Worm (Caenorhabditis elegans): ENCODE measurements around the gene rpc-1.

DNA sequence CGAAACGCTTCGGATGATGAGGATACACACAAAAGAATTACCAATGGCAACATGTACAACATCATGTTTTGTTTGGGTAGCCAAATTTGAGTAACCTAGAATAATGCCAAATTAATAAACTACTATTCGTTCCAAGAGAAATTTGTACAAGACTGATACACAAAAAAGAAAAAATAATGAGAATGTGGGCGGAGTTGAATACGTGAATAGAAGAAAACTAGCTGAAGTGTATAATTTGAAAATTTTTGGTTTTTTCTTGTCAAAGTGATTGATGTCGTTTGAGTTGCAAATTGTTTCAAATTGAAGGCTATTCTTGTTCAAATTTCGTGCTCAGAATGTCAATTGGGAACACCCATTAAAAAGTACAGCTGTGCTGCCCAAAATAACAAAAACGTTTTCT, 26.2 kb upstream of the rpc-1 start, which contains the start of gene R13A1.5:
- TF ChIP-seq lin-39 (tag; optimal IDR thresholded peaks at IDR 0.05) (no peak), ztf-11 (tag; optimal IDR thresholded peaks at IDR 0.05) (no peak), sea-2 (GFP tag; optimal IDR thresholded peaks at IDR 0.05) (no peak), lin-15B (tag; optimal IDR thresholded peaks at IDR 0.05) (no peak), fos-1 (tag; optimal IDR thresholded peaks at IDR 0.05) (no peak), unc-39 (tag; optimal IDR thresholded peaks at IDR 0.05) (no peak), fkh-2 (tag; optimal IDR thresholded peaks at IDR 0.05) (no peak), elt-3 (tag; optimal IDR thresholded peaks at IDR 0.05) (no peak), unc-62 (GFP tag; optimal IDR thresholded peaks at IDR 0.05) (no peak), mdl-1 (tag; optimal IDR thresholded peaks at IDR 0.05) (no peak), ama-1 (optimal IDR thresholded peaks at IDR 0.05) (no peak), pha-4 (tag; optimal IDR thresholded peaks at IDR 0.05) (no peak), nhr-77 (tag; optimal IDR thresholded peaks at IDR 0.05) (no peak)
